Worm (Caenorhabditis elegans) whole organism, young adult: ENCODE data around the gene chc-1.

Source experiments
- B0336.3 ChIP-seq: fragments of 200-800 bp; sonication (Bioruptor generic); IDR thresholded peaks from 2 replicates; pipeline ENCODE4 v1.3.6; 2022; ENCODE audit warnings: missing genetic modification characterization, missing compliant biosample characterization
- egl-18 ChIP-seq: fragments of 200-800 bp; sonication (Bioruptor generic); IDR thresholded peaks from 2 replicates; pipeline ENCODE4 v1.3.6; 2022; ENCODE audit warnings: missing genetic modification reagents, missing genetic modification characterization, missing compliant biosample characterization
- hsf-1 ChIP-seq: fragments of 200-800 bp; sonication (Bioruptor generic); IDR thresholded peaks from 2 replicates; pipeline ENCODE4 v1.3.6; 2022; ENCODE audit warnings: missing genetic modification reagents, missing genetic modification characterization, missing compliant biosample characterization
- lin-35 ChIP-seq, 3 experiments: fragments of 150-350 bp in 2 of 3; sonication (generic microtip) in 1 of 3; optimal IDR thresholded peaks; 2 replicates each; lab custom pipeline; 2014 to 2018; ENCODE audit warnings: missing biosample characterization in 3 of 3, missing genetic modification characterization in 3 of 3, missing genetic modification reagents in 3 of 3
- nfya-1 ChIP-seq: sonication (generic microtip); optimal IDR thresholded peaks from 2 replicates; lab custom pipeline; 2017; ENCODE audit warnings: antibody characterized with exemption, missing compliant biosample characterization, missing genetic modification characterization, borderline replicate concordance; ENCODE audit not compliant: insufficient read depth

ce11 chrIII:10154993-10155392 lies 48.6 kb upstream of the chc-1 start:
- TF ChIP-seq lin-35 (GFP tag; optimal IDR thresholded peaks at IDR 0.05; lab: Kevin White, UChicago): no peak
- TF ChIP-seq egl-18 (GFP tag; lab: Robert Waterston, UW): no peak
- no peak for TF ChIP-seq hsf-1 (GFP tag; lab: Robert Waterston, UW)
- no peak for TF ChIP-seq B0336.3 (GFP tag; lab: Robert Waterston, UW)
- TF ChIP-seq nfya-1 (tag; lab: Kevin White, UChicago): no peak
